Fruit fly (Drosophila melanogaster) whole organism, embryonic: Measurements from ENCODE around the gene Fpgs1.
A peak's percentile ranks its signal among the peaks of the same experiment; 100 is the strongest.

Experiments
- Atf-2 ChIP-seq: fragments of 200-800 bp; sonication (Bioruptor generic); optimal IDR thresholded peaks from 2 replicates; lab custom pipeline; 2016; ENCODE audit warnings: missing biosample characterization, missing genetic modification characterization
- BEAF-32 ChIP-seq: fragments of 200-800 bp; sonication (Bioruptor generic); optimal IDR thresholded peaks from 3 replicates; lab custom pipeline; 2017; ENCODE audit warnings: missing biosample characterization, missing genetic modification characterization, mild to moderate bottlenecking, moderate library complexity, missing genetic modification reagents
- Bteb2 ChIP-seq: fragments of 200-800 bp; sonication (Bioruptor generic); optimal IDR thresholded peaks from 2 replicates; lab custom pipeline; 2016; ENCODE audit warnings: missing biosample characterization, missing genetic modification characterization
- CG11247 ChIP-seq: fragments of 200-800 bp; sonication (Bioruptor generic); IDR thresholded peaks from 2 replicates; pipeline ENCODE4 v1.3.6; 2022; ENCODE audit warnings: missing biosample characterization, missing genetic modification characterization
- CG11695 ChIP-seq: fragments of 200-800 bp; sonication (Bioruptor generic); IDR thresholded peaks from 3 replicates; pipeline ENCODE4 v1.3.6; 2022; ENCODE audit warnings: missing biosample characterization, missing genetic modification characterization
- CG12236 ChIP-seq: fragments of 200-800 bp; sonication (Bioruptor generic); optimal IDR thresholded peaks from 2 replicates; lab custom pipeline; 2016; ENCODE audit warnings: missing biosample characterization, missing genetic modification characterization
- CG1647 ChIP-seq: fragments of 200-800 bp; sonication (Bioruptor generic); optimal IDR thresholded peaks from 3 replicates; lab custom pipeline; 2016; ENCODE audit warnings: missing biosample characterization, missing genetic modification characterization
- CG16813 ChIP-seq: fragments of 200-800 bp; sonication (Bioruptor generic); IDR thresholded peaks from 3 replicates; pipeline ENCODE4 v1.3.6; 2022; ENCODE audit warnings: missing biosample characterization, missing genetic modification characterization; ENCODE audit not compliant: partially characterized antibody
- CG16815 ChIP-seq: fragments of 200-800 bp; sonication (Bioruptor generic); optimal IDR thresholded peaks from 3 replicates; lab custom pipeline; 2017; ENCODE audit warnings: missing biosample characterization, mild to moderate bottlenecking, missing genetic modification characterization
- CG17328 ChIP-seq: fragments of 200-800 bp; sonication (Bioruptor generic); IDR thresholded peaks from 2 replicates; pipeline ENCODE4 v1.3.6; 2022; ENCODE audit warnings: missing biosample characterization, missing genetic modification characterization
- CG17568 ChIP-seq: fragments of 200-800 bp; sonication (Bioruptor generic); optimal IDR thresholded peaks from 2 replicates; lab custom pipeline; 2018; ENCODE audit warnings: missing biosample characterization, mild to moderate bottlenecking, missing genetic modification characterization, moderate library complexity
- CG2712 ChIP-seq: fragments of 200-800 bp; optimal IDR thresholded peaks from 3 replicates; lab custom pipeline; 2019; ENCODE audit warnings: missing biosample characterization, mild to moderate bottlenecking, missing genetic modification characterization, moderate library complexity
- CG4328 ChIP-seq: fragments of 200-800 bp; sonication (Bioruptor generic); optimal IDR thresholded peaks from 3 replicates; lab custom pipeline; 2017; ENCODE audit warnings: missing biosample characterization, missing genetic modification reagents, missing genetic modification characterization
- CG43689 ChIP-seq: fragments of 200-800 bp; sonication (Bioruptor generic); IDR thresholded peaks from 2 replicates; pipeline ENCODE4 v1.3.6; 2022; ENCODE audit warnings: missing biosample characterization, missing genetic modification characterization
- CG4617 ChIP-seq: fragments of 200-800 bp; sonication (Bioruptor generic); optimal IDR thresholded peaks from 3 replicates; lab custom pipeline; 2016; ENCODE audit warnings: missing biosample characterization, missing genetic modification characterization, borderline replicate concordance
- CG5180 ChIP-seq: fragments of 200-800 bp; sonication (Bioruptor generic); optimal IDR thresholded peaks from 3 replicates; lab custom pipeline; 2017; ENCODE audit warnings: missing biosample characterization, missing genetic modification characterization, mild to moderate bottlenecking, moderate library complexity, missing genetic modification reagents
- CG6175 ChIP-seq: fragments of 200-800 bp; sonication (Bioruptor generic); IDR thresholded peaks from 3 replicates; pipeline ENCODE4 v1.3.6; 2022; ENCODE audit warnings: missing biosample characterization, missing genetic modification characterization
- CG8944 ChIP-seq: fragments of 200-800 bp; sonication (Bioruptor generic); optimal IDR thresholded peaks from 3 replicates; lab custom pipeline; 2016; ENCODE audit warnings: missing biosample characterization, missing genetic modification characterization
- CG9727 ChIP-seq: fragments of 200-800 bp; sonication (Bioruptor generic); optimal IDR thresholded peaks from 3 replicates; lab custom pipeline; 2017; ENCODE audit warnings: missing biosample characterization, mild to moderate bottlenecking, missing genetic modification characterization
- Dfd ChIP-seq, 2 experiments: fragments of >200 bp; optimal IDR thresholded peaks; 2 replicates each; lab custom pipeline; 2017; ENCODE audit warnings: missing biosample characterization in 2 of 2, missing genetic modification characterization in 2 of 2
- Dip3 ChIP-seq: fragments of 200-800 bp; sonication (Bioruptor generic); optimal IDR thresholded peaks from 3 replicates; lab custom pipeline; 2016; ENCODE audit warnings: missing biosample characterization, missing genetic modification characterization
- Dll ChIP-seq: fragments of 200-800 bp; sonication (Bioruptor generic); IDR thresholded peaks from 4 replicates; pipeline ENCODE4 v1.3.6; 2022; ENCODE audit warnings: missing biosample characterization, missing genetic modification characterization; ENCODE audit not compliant: partially characterized antibody
- Ets97D ChIP-seq: fragments of 200-800 bp; sonication (Bioruptor generic); optimal IDR thresholded peaks from 3 replicates; lab custom pipeline; 2016; ENCODE audit warnings: missing biosample characterization, missing genetic modification characterization
- HLH3B ChIP-seq: fragments of 200-800 bp; sonication (Bioruptor generic); IDR thresholded peaks from 2 replicates; pipeline ENCODE4 v1.3.6; 2022; ENCODE audit warnings: missing biosample characterization, missing genetic modification characterization
- Hey ChIP-seq: fragments of 200-800 bp; sonication (Bioruptor generic); optimal IDR thresholded peaks from 3 replicates; lab custom pipeline; 2018; ENCODE audit warnings: missing biosample characterization, mild to moderate bottlenecking, missing genetic modification characterization
- HmgZ ChIP-seq: fragments of 200-800 bp; sonication (Bioruptor generic); optimal IDR thresholded peaks from 2 replicates; lab custom pipeline; 2018; ENCODE audit warnings: missing biosample characterization, mild to moderate bottlenecking, missing genetic modification characterization
- Hsf ChIP-seq: fragments of 200-800 bp; sonication (Bioruptor generic); optimal IDR thresholded peaks from 3 replicates; lab custom pipeline; 2016; ENCODE audit warnings: missing biosample characterization, missing genetic modification characterization
- MBD-R2 ChIP-seq: fragments of 200-800 bp; sonication (Bioruptor generic); IDR thresholded peaks from 2 replicates; pipeline ENCODE4 v1.3.6; 2022; ENCODE audit warnings: missing biosample characterization, missing genetic modification characterization
- MESR4 ChIP-seq: fragments of 200-800 bp; sonication (Bioruptor generic); optimal IDR thresholded peaks from 2 replicates; lab custom pipeline; 2018; ENCODE audit warnings: missing biosample characterization, mild to moderate bottlenecking, missing genetic modification characterization, moderate library complexity
- Mrtf ChIP-seq: fragments of 200-800 bp; sonication (Bioruptor generic); IDR thresholded peaks from 3 replicates; pipeline ENCODE4 v1.3.6; 2022; ENCODE audit warnings: missing biosample characterization, missing genetic modification characterization
- Pdp1 ChIP-seq, 2 experiments: fragments of 200-800 bp; sonication (Bioruptor generic); optimal IDR thresholded peaks; 3 replicates each; lab custom pipeline; 2016; ENCODE audit warnings: missing biosample characterization in 2 of 2, missing genetic modification characterization in 2 of 2, mild to moderate bottlenecking in 1 of 2, moderate library complexity in 1 of 2
- Rfx ChIP-seq: fragments of 200-800 bp; sonication (Bioruptor generic); IDR thresholded peaks from 2 replicates; pipeline ENCODE4 v1.3.6; 2022; ENCODE audit warnings: missing biosample characterization, missing genetic modification characterization
- Ssrp ChIP-seq: fragments of 200-800 bp; sonication (Bioruptor generic); optimal IDR thresholded peaks from 2 replicates; lab custom pipeline; 2018; ENCODE audit warnings: missing biosample characterization, mild to moderate bottlenecking, missing genetic modification characterization, moderate library complexity
- Stat92E ChIP-seq, 3 experiments: fragments of >200 bp in 2 of 3; fragments of 200-800 bp in 1 of 3; sonication (Bioruptor generic) in 1 of 3; optimal IDR thresholded peaks; 2 replicates each; lab custom pipeline; 2017 to 2019; ENCODE audit warnings: missing biosample characterization in 3 of 3, missing genetic modification characterization in 3 of 3, mild to moderate bottlenecking in 1 of 3, moderate library complexity in 1 of 3
- TFAM ChIP-seq: fragments of 200-800 bp; sonication (Bioruptor generic); optimal IDR thresholded peaks from 2 replicates; lab custom pipeline; 2017; ENCODE audit warnings: missing biosample characterization, missing genetic modification characterization, inconsistent platforms
- Usf ChIP-seq: fragments of 200-800 bp; sonication (Bioruptor generic); optimal IDR thresholded peaks from 2 replicates; lab custom pipeline; 2017; ENCODE audit warnings: missing genotype, missing biosample characterization, missing genetic modification characterization
- Xbp1 ChIP-seq: fragments of 200-800 bp; sonication (Bioruptor generic); optimal IDR thresholded peaks from 3 replicates; lab custom pipeline; 2016; ENCODE audit warnings: missing biosample characterization, mild to moderate bottlenecking, missing genetic modification characterization
- abd-A ChIP-seq: fragments of 200-800 bp; sonication (Bioruptor generic); optimal IDR thresholded peaks from 3 replicates; lab custom pipeline; 2019; ENCODE audit warnings: missing biosample characterization, mild to moderate bottlenecking, missing genetic modification characterization, moderate library complexity
- bbx ChIP-seq: fragments of 200-800 bp; sonication (Bioruptor generic); IDR thresholded peaks from 2 replicates; pipeline ENCODE4 v1.3.6; 2022; ENCODE audit warnings: missing biosample characterization, missing genetic modification characterization; ENCODE audit not compliant: partially characterized antibody
- ems ChIP-seq: fragments of 200-800 bp; sonication (Bioruptor generic); optimal IDR thresholded peaks from 3 replicates; lab custom pipeline; 2016; ENCODE audit warnings: missing biosample characterization, missing genetic modification characterization
- esg ChIP-seq: fragments of 200-800 bp; sonication (Bioruptor generic); conservative IDR thresholded peaks from 2 replicates; pipeline ENCODE4 v1.3.6; 2022; ENCODE audit warnings: missing biosample characterization, missing genetic modification characterization
- ham ChIP-seq: fragments of 200-800 bp; sonication (Bioruptor generic); IDR thresholded peaks from 2 replicates; pipeline ENCODE4 v1.3.6; 2022; ENCODE audit warnings: missing biosample characterization, missing genetic modification characterization
- ken ChIP-seq: fragments of 200-800 bp; sonication (Bioruptor generic); IDR thresholded peaks from 3 replicates; pipeline ENCODE4 v1.3.6; 2022; ENCODE audit warnings: missing biosample characterization, missing genetic modification characterization
- lab ChIP-seq: fragments of 200-800 bp; sonication (Bioruptor generic); optimal IDR thresholded peaks from 3 replicates; lab custom pipeline; 2017; ENCODE audit warnings: missing biosample characterization, missing genetic modification characterization, mild to moderate bottlenecking, moderate library complexity, missing genetic modification reagents
- lmd ChIP-seq: fragments of 200-800 bp; sonication (Bioruptor generic); IDR thresholded peaks from 2 replicates; pipeline ENCODE4 v1.3.6; 2022; ENCODE audit warnings: missing biosample characterization, missing genetic modification characterization
- pum ChIP-seq: fragments of 200-800 bp; sonication (Bioruptor generic); optimal IDR thresholded peaks from 2 replicates; lab custom pipeline; 2016; ENCODE audit warnings: missing biosample characterization, missing genetic modification characterization
- ro ChIP-seq: fragments of 200-800 bp; sonication (Bioruptor generic); IDR thresholded peaks from 2 replicates; pipeline ENCODE4 v1.3.6; 2022; ENCODE audit warnings: missing biosample characterization, missing genetic modification characterization
- tap ChIP-seq: fragments of 200-800 bp; optimal IDR thresholded peaks from 3 replicates; lab custom pipeline; 2019; ENCODE audit warnings: missing biosample characterization, mild to moderate bottlenecking, missing genetic modification characterization, moderate library complexity
- tgo ChIP-seq: fragments of 200-800 bp; sonication (Bioruptor generic); IDR thresholded peaks from 3 replicates; pipeline ENCODE4 v1.3.6; 2022; ENCODE audit warnings: missing biosample characterization, missing genetic modification characterization
- twi ChIP-seq: fragments of 200-800 bp; optimal IDR thresholded peaks from 2 replicates; lab custom pipeline; 2019; ENCODE audit warnings: missing biosample characterization, mild to moderate bottlenecking, missing genetic modification characterization, moderate library complexity

Gene Fpgs1

DNA sequence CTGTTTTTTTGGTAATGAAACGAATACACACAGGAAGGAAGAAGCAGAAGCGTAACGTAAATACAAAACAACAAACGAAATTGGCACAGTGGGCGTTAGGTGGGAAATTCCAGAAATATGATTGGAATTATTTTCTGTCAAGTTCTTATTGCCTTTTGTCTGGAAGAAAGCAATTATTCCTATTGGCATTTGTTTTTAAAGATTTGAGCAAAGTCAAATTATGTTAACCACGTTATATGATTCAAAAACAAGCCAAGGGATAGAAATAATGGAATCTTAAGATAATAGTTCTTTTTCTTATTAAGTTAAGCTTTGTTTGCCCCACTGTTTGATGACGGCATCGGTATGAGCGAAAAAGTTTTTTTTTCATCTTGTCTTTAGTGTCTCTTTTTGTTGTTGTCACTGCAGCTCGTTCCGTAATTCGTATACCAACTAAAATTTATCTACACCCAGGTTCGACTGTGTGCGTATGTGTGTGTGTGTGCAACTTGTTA lies 32.1 kb upstream of the Fpgs1 start (continued):
- TF ChIP-seq Xbp1 (GFP tag; lab: Kevin White, UChicago) (peak; percentile 94), CG12236 (GFP tag; lab: Kevin White, UChicago) (peak; percentile 92), CG6175 (GFP tag; lab: Robert Waterston, UW) (peak; percentile 72; the same call in 2 of the 3 replicates), TFAM (peak; percentile 70), HLH3B (GFP tag; lab: Robert Waterston, UW) (peak; percentile 92), CG5180 (GFP tag; lab: Kevin White, UChicago) (peak; percentile 86), CG4617 (peak; percentile 69), CG17328 (GFP tag; lab: Robert Waterston, UW) (peak; percentile 87), Dfd (GFP tag; optimal IDR thresholded peaks at IDR 0.05; lab: Kevin White, UChicago) (no peak), MBD-R2 (peak; percentile 77), BEAF-32 (GFP tag; lab: Kevin White, UChicago) (peak; percentile 19), ken (GFP tag; lab: Robert Waterston, UW) (peak; percentile 87), esg (peak; percentile 95), CG2712 (tag; lab: Kevin White, UChicago) (peak; percentile 95), Stat92E (GFP tag; optimal IDR thresholded peaks at IDR 0.05; lab: Kevin White, UChicago) (no peak), abd-A (tag; lab: Kevin White, UChicago) (peak; percentile 80), twi (tag; lab: Kevin White, UChicago) (peak; percentile 77), CG8944 (peak; percentile 92), Pdp1 (GFP tag; optimal IDR thresholded peaks at IDR 0.05; lab: Kevin White, UChicago) (peak; percentile 93 to 96), MESR4 (GFP tag; lab: Kevin White, UChicago) (peak; percentile 10), Dip3 (GFP tag; lab: Kevin White, UChicago) (peak; percentile 94), pum (GFP tag; lab: Kevin White, UChicago) (peak; percentile 93), ham (peak; percentile 73), CG16813 (no peak), Ssrp (tag; lab: Kevin White, UChicago) (peak; percentile 94), Usf (GFP tag; lab: Kevin White, UChicago) (peak; percentile 84), ro (GFP tag; lab: Robert Waterston, UW) (peak; percentile 74), ems (peak; percentile 96), Rfx (GFP tag; lab: Robert Waterston, UW) (peak; percentile 94), CG17568 (peak; percentile 92), Mrtf (GFP tag; lab: Robert Waterston, UW) (peak; percentile 87), CG11247 (GFP tag; lab: Robert Waterston, UW) (peak; percentile 81), Ets97D (GFP tag; lab: Kevin White, UChicago) (peak; percentile 82), Hsf (GFP tag; lab: Kevin White, UChicago) (peak; percentile 97), CG43689 (GFP tag; lab: Robert Waterston, UW) (peak; percentile 82), CG16815 (GFP tag; lab: Kevin White, UChicago) (peak; percentile 88), Dll (GFP tag; lab: Robert Waterston, UW) (no peak), lmd (GFP tag; lab: Robert Waterston, UW) (peak; percentile 96), lab (peak; percentile 98), CG9727 (GFP tag; lab: Kevin White, UChicago) (peak; percentile 96), CG11695 (GFP tag; lab: Robert Waterston, UW) (peak; percentile 96), bbx (no peak), HmgZ (tag; lab: Kevin White, UChicago) (peak; percentile 96), Atf-2 (GFP tag; lab: Kevin White, UChicago) (peak; percentile 95), tap (tag; lab: Kevin White, UChicago) (peak; percentile 94), tgo (peak; percentile 94), CG1647 (GFP tag; lab: Kevin White, UChicago) (peak; percentile 90), Bteb2 (GFP tag; lab: Kevin White, UChicago) (peak; percentile 95), Hey (tag; lab: Kevin White, UChicago) (peak; percentile 40), CG4328 (peak; percentile 87)
